Fruit fly (Drosophila melanogaster) whole organism, embryonic: Measurements from ENCODE around the gene Tnpo-SR.

Experiments used
- Asciz ChIP-seq: fragments of 200-800 bp; sonication (Bioruptor generic); optimal IDR thresholded peaks from 2 replicates; lab custom pipeline; 2017; ENCODE audit warnings: missing biosample characterization, mild to moderate bottlenecking, missing genetic modification characterization, missing genetic modification reagents
- CG10209 ChIP-seq: fragments of 200-800 bp; sonication (Bioruptor generic); optimal IDR thresholded peaks from 3 replicates; lab custom pipeline; 2017; ENCODE audit warnings: missing biosample characterization, mild to moderate bottlenecking, missing genetic modification characterization, missing genetic modification reagents
- CG10366 ChIP-seq: fragments of 200-800 bp; sonication (Bioruptor generic); IDR thresholded peaks from 2 replicates; pipeline ENCODE4 v1.3.6; 2022; ENCODE audit warnings: missing biosample characterization, missing genetic modification characterization
- CG10654 ChIP-seq: fragments of 200-800 bp; sonication (Bioruptor generic); optimal IDR thresholded peaks from 2 replicates; lab custom pipeline; 2016; ENCODE audit warnings: missing biosample characterization, missing genetic modification characterization
- CG11085 ChIP-seq: fragments of 200-800 bp; sonication (Bioruptor generic); IDR thresholded peaks from 2 replicates; pipeline ENCODE4 v1.3.6; 2022; ENCODE audit warnings: missing biosample characterization, missing genetic modification characterization
- CG12155 ChIP-seq: fragments of 200-800 bp; sonication (Bioruptor generic); optimal IDR thresholded peaks from 3 replicates; lab custom pipeline; 2016; ENCODE audit warnings: missing biosample characterization, missing genetic modification characterization
- CG12659 ChIP-seq: fragments of 200-800 bp; sonication (Bioruptor generic); optimal IDR thresholded peaks from 3 replicates; lab custom pipeline; 2017; ENCODE audit warnings: mild to moderate bottlenecking, missing biosample characterization, missing genetic modification reagents, missing genetic modification characterization
- CG15514 ChIP-seq: fragments of 200-800 bp; sonication (Bioruptor generic); optimal IDR thresholded peaks from 3 replicates; lab custom pipeline; 2017; ENCODE audit warnings: missing biosample characterization, missing genetic modification characterization, mild to moderate bottlenecking, moderate library complexity, missing genetic modification reagents
- CG16863 ChIP-seq: fragments of 200-800 bp; sonication (Bioruptor generic); optimal IDR thresholded peaks from 3 replicates; lab custom pipeline; 2016; ENCODE audit warnings: missing biosample characterization, missing genetic modification characterization
- CG30020 ChIP-seq: fragments of 200-800 bp; optimal IDR thresholded peaks from 2 replicates; lab custom pipeline; 2019; ENCODE audit warnings: missing biosample characterization, mild to moderate bottlenecking, missing genetic modification characterization, moderate library complexity
- CG32767 ChIP-seq: fragments of 200-800 bp; sonication (Bioruptor generic); IDR thresholded peaks from 2 replicates; pipeline ENCODE4 v1.3.6; 2022; ENCODE audit warnings: missing biosample characterization, missing genetic modification characterization
- CG32772 ChIP-seq: fragments of 200-800 bp; sonication (Bioruptor generic); IDR thresholded peaks from 2 replicates; pipeline ENCODE4 v1.3.6; 2022; ENCODE audit warnings: missing biosample characterization, missing genetic modification characterization
- CG42726 ChIP-seq: fragments of 200-800 bp; sonication (Bioruptor generic); IDR thresholded peaks from 2 replicates; pipeline ENCODE4 v1.3.6; 2022; ENCODE audit warnings: missing biosample characterization, missing genetic modification characterization; ENCODE audit not compliant: partially characterized antibody
- CG4360 ChIP-seq: fragments of 200-800 bp; sonication (Bioruptor generic); IDR thresholded peaks from 2 replicates; pipeline ENCODE4 v1.3.6; 2022; ENCODE audit warnings: missing biosample characterization, missing genetic modification characterization
- CG43689 ChIP-seq: fragments of 200-800 bp; sonication (Bioruptor generic); IDR thresholded peaks from 2 replicates; pipeline ENCODE4 v1.3.6; 2022; ENCODE audit warnings: missing biosample characterization, missing genetic modification characterization
- CG5180 ChIP-seq: fragments of 200-800 bp; sonication (Bioruptor generic); optimal IDR thresholded peaks from 3 replicates; lab custom pipeline; 2017; ENCODE audit warnings: missing biosample characterization, missing genetic modification characterization, mild to moderate bottlenecking, moderate library complexity, missing genetic modification reagents
- CG6791 ChIP-seq: fragments of 200-800 bp; sonication (Bioruptor generic); IDR thresholded peaks from 3 replicates; pipeline ENCODE4 v1.3.6; 2022; ENCODE audit warnings: missing biosample characterization, missing genetic modification characterization; ENCODE audit not compliant: partially characterized antibody
- CG8290 ChIP-seq, 3 experiments: fragments of 200-800 bp; sonication (Bioruptor generic); optimal IDR thresholded peaks; 2 replicates each; lab custom pipeline; 2016 to 2019; ENCODE audit warnings: missing biosample characterization in 3 of 3, missing genetic modification characterization in 3 of 3, mild to moderate bottlenecking in 2 of 3, moderate library complexity in 1 of 3
- CHES-1-like ChIP-seq: fragments of 200-800 bp; sonication (Bioruptor generic); optimal IDR thresholded peaks from 2 replicates; lab custom pipeline; 2016; ENCODE audit warnings: missing biosample characterization, missing genetic modification characterization
- CkIIα-i1 ChIP-seq: fragments of 200-800 bp; sonication (Bioruptor generic); IDR thresholded peaks from 2 replicates; pipeline ENCODE4 v1.3.6; 2022; ENCODE audit warnings: missing biosample characterization, missing genetic modification characterization
- Dp ChIP-seq: fragments of 200-800 bp; sonication (Bioruptor generic); optimal IDR thresholded peaks from 2 replicates; lab custom pipeline; 2018; ENCODE audit warnings: missing biosample characterization, mild to moderate bottlenecking, missing genetic modification characterization, moderate library complexity
- Dref ChIP-seq: fragments of 200-800 bp; sonication (Bioruptor generic); IDR thresholded peaks from 2 replicates; pipeline ENCODE4 v1.3.6; 2022; ENCODE audit warnings: missing biosample characterization, missing genetic modification characterization
- Elba2 ChIP-seq: fragments of 200-800 bp; sonication (Bioruptor generic); optimal IDR thresholded peaks from 3 replicates; lab custom pipeline; 2016; ENCODE audit warnings: missing biosample characterization, missing genetic modification characterization
- Gsc ChIP-seq: fragments of 200-800 bp; sonication (Bioruptor generic); IDR thresholded peaks from 2 replicates; pipeline ENCODE4 v1.3.6; 2022; ENCODE audit warnings: missing biosample characterization, missing genetic modification characterization
- HLH54F ChIP-seq: fragments of 200-800 bp; sonication (Bioruptor generic); optimal IDR thresholded peaks from 3 replicates; lab custom pipeline; 2016; ENCODE audit warnings: missing biosample characterization, missing genetic modification characterization
- HLHmδ ChIP-seq: fragments of 200-800 bp; sonication (Bioruptor generic); optimal IDR thresholded peaks from 2 replicates; lab custom pipeline; 2018; ENCODE audit warnings: missing biosample characterization, mild to moderate bottlenecking, missing genetic modification characterization, moderate library complexity
- Hmx ChIP-seq: fragments of 200-800 bp; sonication (Bioruptor generic); optimal IDR thresholded peaks from 2 replicates; lab custom pipeline; 2016; ENCODE audit warnings: missing biosample characterization, missing genetic modification characterization
- PHDP ChIP-seq: fragments of 200-800 bp; sonication (Bioruptor generic); optimal IDR thresholded peaks from 3 replicates; lab custom pipeline; 2018; ENCODE audit warnings: missing biosample characterization, mild to moderate bottlenecking, missing genetic modification characterization, moderate library complexity
- Spps ChIP-seq: fragments of 200-800 bp; sonication (Bioruptor generic); optimal IDR thresholded peaks from 2 replicates; lab custom pipeline; 2018; ENCODE audit warnings: missing biosample characterization, mild to moderate bottlenecking, missing genetic modification characterization
- Stat92E ChIP-seq, 3 experiments: fragments of >200 bp in 2 of 3; fragments of 200-800 bp in 1 of 3; sonication (Bioruptor generic) in 1 of 3; optimal IDR thresholded peaks; 2 replicates each; lab custom pipeline; 2017 to 2019; ENCODE audit warnings: missing biosample characterization in 3 of 3, missing genetic modification characterization in 3 of 3, mild to moderate bottlenecking in 1 of 3, moderate library complexity in 1 of 3
- Vsx1 ChIP-seq: fragments of 200-800 bp; sonication (Bioruptor generic); optimal IDR thresholded peaks from 2 replicates; lab custom pipeline; 2017; ENCODE audit warnings: missing biosample characterization, mild to moderate bottlenecking, missing genetic modification characterization, missing genetic modification reagents
- aop ChIP-seq: fragments of 200-800 bp; sonication (Bioruptor generic); IDR thresholded peaks from 2 replicates; pipeline ENCODE4 v1.3.6; 2022; ENCODE audit warnings: missing biosample characterization, missing genetic modification characterization
- ap ChIP-seq: fragments of 200-800 bp; sonication (Bioruptor generic); IDR thresholded peaks from 2 replicates; pipeline ENCODE4 v1.3.6; 2022; ENCODE audit warnings: missing biosample characterization, missing genetic modification characterization
- bigmax ChIP-seq: fragments of 200-800 bp; sonication (Bioruptor generic); optimal IDR thresholded peaks from 2 replicates; lab custom pipeline; 2018; ENCODE audit warnings: missing biosample characterization, mild to moderate bottlenecking, missing genetic modification characterization
- chn ChIP-seq: fragments of 200-800 bp; sonication (Bioruptor generic); optimal IDR thresholded peaks from 2 replicates; lab custom pipeline; 2016; ENCODE audit warnings: missing biosample characterization, missing genetic modification characterization
- crp ChIP-seq, 2 experiments: fragments of 200-800 bp; sonication (Bioruptor generic); optimal IDR thresholded peaks; 2 replicates in 1 of 2; 3 replicates in 1 of 2; lab custom pipeline; 2017; ENCODE audit warnings: missing biosample characterization in 2 of 2, missing genetic modification characterization in 2 of 2, mild to moderate bottlenecking in 1 of 2, moderate library complexity in 1 of 2
- cwo ChIP-seq: fragments of 200-800 bp; sonication (Bioruptor generic); optimal IDR thresholded peaks from 3 replicates; lab custom pipeline; 2017; ENCODE audit warnings: missing biosample characterization, missing genetic modification characterization, mild to moderate bottlenecking, moderate library complexity, missing genetic modification reagents
- dan ChIP-seq: fragments of 200-800 bp; sonication (Bioruptor generic); IDR thresholded peaks from 2 replicates; pipeline ENCODE4 v1.3.6; 2022; ENCODE audit warnings: missing biosample characterization, missing genetic modification characterization
- dimm ChIP-seq: fragments of 200-800 bp; sonication (Bioruptor generic); IDR thresholded peaks from 2 replicates; pipeline ENCODE4 v1.3.6; 2022; ENCODE audit warnings: missing biosample characterization, missing genetic modification characterization
- esg ChIP-seq: fragments of 200-800 bp; sonication (Bioruptor generic); conservative IDR thresholded peaks from 2 replicates; pipeline ENCODE4 v1.3.6; 2022; ENCODE audit warnings: missing biosample characterization, missing genetic modification characterization
- ham ChIP-seq: fragments of 200-800 bp; sonication (Bioruptor generic); IDR thresholded peaks from 2 replicates; pipeline ENCODE4 v1.3.6; 2022; ENCODE audit warnings: missing biosample characterization, missing genetic modification characterization
- nmo ChIP-seq: fragments of 200-800 bp; sonication (Bioruptor generic); optimal IDR thresholded peaks from 2 replicates; lab custom pipeline; 2018; ENCODE audit warnings: missing biosample characterization, mild to moderate bottlenecking, missing genetic modification characterization, moderate library complexity
- onecut ChIP-seq: fragments of 200-800 bp; sonication (Bioruptor generic); IDR thresholded peaks from 2 replicates; pipeline ENCODE4 v1.3.6; 2022; ENCODE audit warnings: missing biosample characterization, missing genetic modification characterization
- pan ChIP-seq, 4 experiments: fragments of >200 bp in 3 of 4; fragments of 200-800 bp in 1 of 4; sonication (Bioruptor generic) in 1 of 4; optimal IDR thresholded peaks in 3 of 4; IDR thresholded peaks in 1 of 4; 2 replicates each; pipeline versions ENCODE4 v1.3.6 to Lab custom; 2017 to 2022; ENCODE audit warnings: missing biosample characterization in 2 of 4, missing genetic modification characterization in 2 of 4, mixed read lengths in 1 of 4
- pzg ChIP-seq: fragments of 200-800 bp; sonication (Bioruptor generic); optimal IDR thresholded peaks from 3 replicates; lab custom pipeline; 2018; ENCODE audit warnings: missing biosample characterization, mild to moderate bottlenecking, missing genetic modification characterization, moderate library complexity
- rib ChIP-seq: fragments of 200-800 bp; sonication (Bioruptor generic); IDR thresholded peaks from 2 replicates; pipeline ENCODE4 v1.3.6; 2022; ENCODE audit warnings: missing biosample characterization, missing genetic modification characterization
- sc ChIP-seq, 3 experiments: fragments of >200 bp in 2 of 3; fragments of 200-800 bp in 1 of 3; sonication (Bioruptor generic) in 1 of 3; optimal IDR thresholded peaks; 2 replicates in 2 of 3; 3 replicates in 1 of 3; lab custom pipeline; 2017; ENCODE audit warnings: mild to moderate bottlenecking in 1 of 3, missing biosample characterization in 1 of 3, missing genetic modification characterization in 1 of 3, missing genetic modification reagents in 1 of 3
- shn ChIP-seq: fragments of 200-800 bp; sonication (Bioruptor generic); optimal IDR thresholded peaks from 3 replicates; lab custom pipeline; 2016; ENCODE audit warnings: missing biosample characterization, missing genetic modification characterization

The Tnpo-SR gene

DNA sequence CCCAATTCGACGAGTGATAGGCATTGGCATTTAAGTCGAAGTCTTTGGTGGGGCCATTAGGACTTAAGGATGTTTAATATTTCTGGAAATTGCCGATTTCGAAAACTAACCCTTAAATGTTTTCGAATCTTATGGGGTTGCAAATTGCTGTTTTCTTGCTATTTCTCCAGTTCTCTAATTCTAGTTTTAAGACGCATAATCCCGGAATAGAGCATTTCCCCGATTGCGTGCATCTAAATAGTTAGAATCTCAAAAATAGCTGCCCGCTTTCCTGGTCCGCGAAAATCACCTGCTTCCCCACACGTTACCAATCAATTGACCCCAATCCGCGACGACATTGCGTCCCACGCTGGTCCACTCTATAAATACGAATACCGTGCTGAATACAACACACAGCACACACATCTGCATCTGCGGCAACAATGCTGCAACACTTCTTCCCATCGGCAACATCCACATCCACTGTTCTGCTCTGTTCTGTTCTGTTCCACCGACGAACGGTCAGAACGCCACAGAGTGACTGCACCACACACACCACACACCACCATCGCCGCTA, 7.7 kb upstream of the Tnpo-SR start, which contains the start of gene Bacc (continued):
- TF ChIP-seq sc (optimal IDR thresholded peaks at IDR 0.05; lab: Kevin White, UChicago) (no peak), sc (GFP tag; optimal IDR thresholded peaks at IDR 0.05; lab: Kevin White, UChicago) (peak; percentile 79), esg (GFP tag; lab: Robert Waterston, UW) (no peak), bigmax (no peak), CG11085 (GFP tag; lab: Robert Waterston, UW) (no peak), dan (GFP tag; lab: Robert Waterston, UW) (no peak), HLH54F (GFP tag; lab: Kevin White, UChicago) (peak; percentile 89), HLHmδ (GFP tag; lab: Kevin White, UChicago) (peak; percentile 90), pzg (GFP tag; lab: Kevin White, UChicago) (no peak), shn (GFP tag; lab: Kevin White, UChicago) (peak; percentile 88), aop (GFP tag; lab: Robert Waterston, UW) (no peak), ham (no peak), CG10209 (GFP tag; lab: Kevin White, UChicago) (peak; percentile 93), CG12155 (GFP tag; lab: Kevin White, UChicago) (peak; percentile 84), Elba2 (no peak), nmo (GFP tag; lab: Kevin White, UChicago) (peak; percentile 85), CHES-1-like (GFP tag; lab: Kevin White, UChicago) (peak; percentile 92), Hmx (peak; percentile 88), CG4360 (GFP tag; lab: Robert Waterston, UW) (no peak), Stat92E (GFP tag; optimal IDR thresholded peaks at IDR 0.05; lab: Kevin White, UChicago) (no peak), CG15514 (peak; percentile 79), CG32772 (GFP tag; lab: Robert Waterston, UW) (no peak), cwo (peak; percentile 80), Dp (no peak), CG8290 (GFP tag; optimal IDR thresholded peaks at IDR 0.05; lab: Kevin White, UChicago) (peak; percentile 28), CG8290 (tag; optimal IDR thresholded peaks at IDR 0.05; lab: Kevin White, UChicago) (peak in 1 of 2 experiments; percentile 82), onecut (GFP tag; lab: Robert Waterston, UW) (peak; percentile 65; the same call in 1 of the 2 replicates), CG5180 (GFP tag; lab: Kevin White, UChicago) (peak; percentile 61), rib (GFP tag; lab: Robert Waterston, UW) (no peak), CG30020 (tag; lab: Kevin White, UChicago) (peak; percentile 26), CG10654 (peak; percentile 80), PHDP (tag; lab: Kevin White, UChicago) (peak; percentile 90), dimm (GFP tag; lab: Robert Waterston, UW) (no peak), CG12659 (GFP tag; lab: Kevin White, UChicago) (peak; percentile 95), pan (optimal IDR thresholded peaks at IDR 0.05; lab: Kevin White, UChicago) (no peak), pan (GFP tag; optimal IDR thresholded peaks at IDR 0.05 in 1 of 2, IDR thresholded peaks at IDR 0.05 in 1 of 2) (no peak), CG42726 (GFP tag; lab: Robert Waterston, UW) (no peak), Gsc (no peak), Spps (peak; percentile 48), ap (GFP tag; lab: Robert Waterston, UW) (no peak), CG43689 (GFP tag; lab: Robert Waterston, UW) (no peak), Asciz (GFP tag; lab: Kevin White, UChicago) (peak; percentile 83), chn (GFP tag; lab: Kevin White, UChicago) (peak; percentile 58), CG10366 (GFP tag; lab: Robert Waterston, UW) (no peak), Vsx1 (peak; percentile 75), crp (GFP tag; optimal IDR thresholded peaks at IDR 0.05; lab: Kevin White, UChicago) (peak in 1 of 2 experiments; percentile 38), CG16863 (GFP tag; lab: Kevin White, UChicago) (peak; percentile 83), Dref (GFP tag; lab: Robert Waterston, UW) (no peak), CkIIα-i1 (GFP tag; lab: Robert Waterston, UW) (no peak), CG32767 (no peak), CG6791 (GFP tag; lab: Robert Waterston, UW) (no peak)
